Worm (Caenorhabditis elegans): ENCODE results near the gene F34D10.4.

DNA sequence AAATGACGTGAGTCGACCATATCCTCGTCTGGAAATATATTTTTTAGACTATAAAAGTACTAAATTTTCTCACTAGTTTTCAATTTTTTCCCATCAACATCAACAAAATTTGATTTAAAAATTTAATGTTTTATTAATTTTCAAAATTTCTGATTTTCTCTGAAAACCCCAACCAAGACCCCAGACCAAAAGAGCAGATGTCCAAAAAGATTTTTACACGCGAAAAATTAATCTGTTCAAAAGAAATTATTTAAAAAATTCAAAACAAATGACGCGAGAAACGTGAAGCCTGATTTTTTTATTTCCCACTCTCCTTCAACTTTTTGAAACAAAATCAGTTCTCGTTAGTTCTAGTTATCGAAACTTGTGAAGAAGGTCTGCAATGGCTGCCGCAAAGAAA is 5.9 kb upstream of the F34D10.4 start, which contains the start of gene F34D10.8:
- TF ChIP-seq skn-1 (tag; optimal IDR thresholded peaks at IDR 0.05) (no peak), snu-23 (GFP tag; optimal IDR thresholded peaks at IDR 0.05) (no peak), egl-27 (tag; optimal IDR thresholded peaks at IDR 0.05) (no peak), hlh-4 (tag; optimal IDR thresholded peaks at IDR 0.05) (no peak), nhr-28 (tag; optimal IDR thresholded peaks at IDR 0.05) (no peak), nhr-77 (tag; optimal IDR thresholded peaks at IDR 0.05) (no peak), ztf-11 (tag; optimal IDR thresholded peaks at IDR 0.05) (no peak), isw-1 (GFP tag; IDR thresholded peaks at IDR 0.05) (no peak), aly-2 (tag; optimal IDR thresholded peaks at IDR 0.05) (no peak)

Data from whole organism, L1 larva.